Worm (Caenorhabditis elegans) whole organism, young adult: Measurements from ENCODE around the gene abu-6.

Experiments
- F49E8.2 ChIP-seq: sonication (generic microtip); optimal IDR thresholded peaks from 3 replicates; lab custom pipeline; 2017; ENCODE audit warnings: missing genetic modification characterization, mild to moderate bottlenecking, missing compliant biosample characterization, antibody characterized with exemption, moderate library complexity; ENCODE audit not compliant: insufficient read depth
- hmg-20 ChIP-seq: fragments of 200-800 bp; sonication (Bioruptor generic); IDR thresholded peaks from 2 replicates; pipeline ENCODE4 v1.3.6; 2022; ENCODE audit warnings: missing genetic modification reagents, missing genetic modification characterization, missing compliant biosample characterization
- lsy-27 ChIP-seq: sonication (generic microtip); optimal IDR thresholded peaks from 2 replicates; lab custom pipeline; 2017; ENCODE audit warnings: missing genetic modification characterization, mild to moderate bottlenecking, missing compliant biosample characterization, antibody characterized with exemption, missing genotype, borderline replicate concordance; ENCODE audit not compliant: insufficient read depth

ce11 chrV:5177209-5177608, 15.5 kb upstream of the abu-6 start, which contains the start of gene ugt-51:
- TF ChIP-seq F49E8.2, result no peak
- no peak for TF ChIP-seq hmg-20
- no peak for TF ChIP-seq lsy-27 (tag; lab: Kevin White, UChicago)
